Fruit fly (Drosophila melanogaster) whole organism, embryonic: ENCODE measurements around the gene CG17349.

Experiments
- CG1602 ChIP-seq: fragments of 200-800 bp; sonication (Bioruptor generic); optimal IDR thresholded peaks from 3 replicates; lab custom pipeline; 2016; ENCODE audit warnings: missing biosample characterization, missing genetic modification characterization
- CG32532 ChIP-seq: fragments of 200-800 bp; sonication (Bioruptor generic); IDR thresholded peaks from 2 replicates; pipeline ENCODE4 v1.3.6; 2022; ENCODE audit warnings: missing biosample characterization, missing genetic modification characterization
- CG6689 ChIP-seq: fragments of 200-800 bp; sonication (Bioruptor generic); IDR thresholded peaks from 2 replicates; pipeline ENCODE4 v1.3.6; 2022; ENCODE audit warnings: missing biosample characterization, missing genetic modification characterization
- CG8089 ChIP-seq: fragments of 200-800 bp; sonication (Bioruptor generic); optimal IDR thresholded peaks from 3 replicates; lab custom pipeline; 2016; ENCODE audit warnings: missing biosample characterization, missing genetic modification characterization
- cad ChIP-seq: fragments of >200 bp; optimal IDR thresholded peaks from 2 replicates; lab custom pipeline; 2017; ENCODE audit warnings: missing biosample characterization, missing genetic modification characterization
- dan ChIP-seq: fragments of 200-800 bp; sonication (Bioruptor generic); IDR thresholded peaks from 2 replicates; pipeline ENCODE4 v1.3.6; 2022; ENCODE audit warnings: missing biosample characterization, missing genetic modification characterization
- ftz-f1 ChIP-seq: fragments of 200-800 bp; sonication (Bioruptor generic); optimal IDR thresholded peaks from 2 replicates; lab custom pipeline; 2016; ENCODE audit warnings: missing biosample characterization, missing genetic modification characterization
- hkb ChIP-seq, 2 experiments: fragments of 200-800 bp in 1 of 2; fragments of >200 bp in 1 of 2; sonication (Bioruptor generic) in 1 of 2; IDR thresholded peaks in 1 of 2; optimal IDR thresholded peaks in 1 of 2; 2 replicates each; pipeline versions ENCODE4 v1.3.6 to Lab custom; 2017 to 2022; ENCODE audit warnings: missing biosample characterization in 1 of 2, missing genetic modification characterization in 1 of 2
- mam ChIP-seq: fragments of 200-800 bp; sonication (Bioruptor generic); optimal IDR thresholded peaks from 3 replicates; lab custom pipeline; 2016; ENCODE audit warnings: missing biosample characterization, missing genetic modification characterization

Gene CG17349

DNA sequence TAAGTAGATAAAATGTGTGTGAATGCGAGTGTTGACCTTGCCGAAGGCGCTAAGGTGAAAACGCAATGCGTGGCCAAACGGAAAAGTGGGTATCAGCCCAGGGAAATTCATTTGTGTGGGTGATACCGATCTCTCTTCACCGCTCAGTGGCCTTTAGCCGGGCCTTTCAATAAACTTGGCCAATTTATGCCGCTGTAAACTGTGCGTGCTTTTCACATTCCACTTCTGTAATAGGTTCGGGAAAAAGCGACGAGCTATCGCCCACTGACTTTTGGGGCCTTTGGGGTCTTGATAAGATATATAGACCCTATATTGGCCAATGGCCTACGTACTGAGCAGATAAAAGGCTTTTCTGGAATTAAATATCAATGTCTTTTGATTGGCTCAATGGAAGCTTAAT, 51.3 kb downstream of the CG17349 start (continued):
- no peak for TF ChIP-seq CG8089 (GFP tag; lab: Kevin White, UChicago)
- no peak for TF ChIP-seq CG6689
- no peak for TF ChIP-seq hkb (optimal IDR thresholded peaks at IDR 0.05; lab: Kevin White, UChicago)
- TF ChIP-seq hkb (GFP tag; IDR thresholded peaks at IDR 0.05; lab: Robert Waterston, UW) = no peak
- TF ChIP-seq cad (GFP tag; lab: Kevin White, UChicago) = no peak
- TF ChIP-seq mam (GFP tag; lab: Kevin White, UChicago) = no peak
- TF ChIP-seq CG1602 (GFP tag; lab: Kevin White, UChicago) = no peak
- 0 out of 2 replicates have a peak, but pooled peaks have one; percentile 11 for TF ChIP-seq CG32532
- TF ChIP-seq ftz-f1 (GFP tag; lab: Kevin White, UChicago) = peak; percentile 40
- no peak for TF ChIP-seq dan (GFP tag; lab: Robert Waterston, UW)
